Fruit fly (Drosophila melanogaster) whole organism, embryonic: ENCODE data around the gene wapl.

Experiments
- ATbp ChIP-seq: fragments of 200-800 bp; sonication (Bioruptor generic); optimal IDR thresholded peaks from 2 replicates; lab custom pipeline; 2017; ENCODE audit warnings: missing biosample characterization, mild to moderate bottlenecking, missing genetic modification characterization, missing genetic modification reagents
- Ada2b ChIP-seq: fragments of 200-800 bp; sonication (Bioruptor generic); IDR thresholded peaks from 2 replicates; pipeline ENCODE4 v1.3.6; 2022; ENCODE audit warnings: missing biosample characterization, missing genetic modification characterization
- CG10979 ChIP-seq: fragments of 200-800 bp; sonication (Bioruptor generic); optimal IDR thresholded peaks from 2 replicates; lab custom pipeline; 2018; ENCODE audit warnings: missing biosample characterization, mild to moderate bottlenecking, missing genetic modification characterization, moderate library complexity
- CG11696 ChIP-seq: fragments of 200-800 bp; sonication (Bioruptor generic); IDR thresholded peaks from 2 replicates; pipeline ENCODE4 v1.3.6; 2022; ENCODE audit warnings: missing biosample characterization, missing genetic modification characterization
- CG13296 ChIP-seq: fragments of 200-800 bp; sonication (Bioruptor generic); optimal IDR thresholded peaks from 3 replicates; lab custom pipeline; 2018; ENCODE audit warnings: missing biosample characterization, mild to moderate bottlenecking, missing genetic modification characterization
- CG14014 ChIP-seq: fragments of 200-800 bp; sonication (Bioruptor generic); IDR thresholded peaks from 2 replicates; pipeline ENCODE4 v1.3.6; 2022; ENCODE audit warnings: missing biosample characterization, missing genetic modification characterization
- CG14965 ChIP-seq: fragments of 200-800 bp; sonication (Bioruptor generic); optimal IDR thresholded peaks from 2 replicates; lab custom pipeline; 2016; ENCODE audit warnings: missing biosample characterization, missing genetic modification characterization, borderline replicate concordance
- CG15073 ChIP-seq: fragments of 200-800 bp; sonication (Bioruptor generic); optimal IDR thresholded peaks from 2 replicates; lab custom pipeline; 2016; ENCODE audit warnings: missing biosample characterization, missing genetic modification characterization
- CG1647 ChIP-seq: fragments of 200-800 bp; sonication (Bioruptor generic); optimal IDR thresholded peaks from 3 replicates; lab custom pipeline; 2016; ENCODE audit warnings: missing biosample characterization, missing genetic modification characterization
- CG16815 ChIP-seq: fragments of 200-800 bp; sonication (Bioruptor generic); optimal IDR thresholded peaks from 3 replicates; lab custom pipeline; 2017; ENCODE audit warnings: missing biosample characterization, mild to moderate bottlenecking, missing genetic modification characterization
- CG17361 ChIP-seq: fragments of 200-800 bp; sonication (Bioruptor generic); IDR thresholded peaks from 3 replicates; pipeline ENCODE4 v1.3.6; 2022; ENCODE audit warnings: missing biosample characterization, missing genetic modification characterization
- CG2120 ChIP-seq: fragments of 200-800 bp; sonication (Bioruptor generic); optimal IDR thresholded peaks from 3 replicates; lab custom pipeline; 2016; ENCODE audit warnings: missing biosample characterization, missing genetic modification characterization
- CG3065 ChIP-seq: fragments of 200-800 bp; sonication (Bioruptor generic); optimal IDR thresholded peaks from 2 replicates; lab custom pipeline; 2016; ENCODE audit warnings: missing biosample characterization, missing genetic modification characterization
- CG4854 ChIP-seq: fragments of 200-800 bp; sonication (Bioruptor generic); optimal IDR thresholded peaks from 2 replicates; lab custom pipeline; 2016; ENCODE audit warnings: missing biosample characterization, missing genetic modification characterization, inconsistent platforms
- CG5245 ChIP-seq: fragments of 200-800 bp; sonication (Bioruptor generic); optimal IDR thresholded peaks from 3 replicates; lab custom pipeline; 2016; ENCODE audit warnings: missing biosample characterization, missing genetic modification characterization
- CG6654 ChIP-seq: fragments of 200-800 bp; sonication (Bioruptor generic); optimal IDR thresholded peaks from 2 replicates; lab custom pipeline; 2017; ENCODE audit warnings: missing biosample characterization, mild to moderate bottlenecking, missing genetic modification characterization
- CkIIα-i1 ChIP-seq: fragments of 200-800 bp; sonication (Bioruptor generic); IDR thresholded peaks from 2 replicates; pipeline ENCODE4 v1.3.6; 2022; ENCODE audit warnings: missing biosample characterization, missing genetic modification characterization
- Dad ChIP-seq: fragments of 200-800 bp; sonication (Bioruptor generic); optimal IDR thresholded peaks from 3 replicates; lab custom pipeline; 2016; ENCODE audit warnings: missing biosample characterization, missing genetic modification characterization
- Dbx ChIP-seq: fragments of 200-800 bp; sonication (Bioruptor generic); IDR thresholded peaks from 3 replicates; pipeline ENCODE4 v1.3.6; 2022; ENCODE audit warnings: missing biosample characterization, missing genetic modification characterization
- Dip2 ChIP-seq: fragments of 200-800 bp; sonication (Bioruptor generic); IDR thresholded peaks from 2 replicates; pipeline ENCODE4 v1.3.6; 2022; ENCODE audit warnings: missing biosample characterization, missing genetic modification characterization
- Dll ChIP-seq: fragments of 200-800 bp; sonication (Bioruptor generic); IDR thresholded peaks from 4 replicates; pipeline ENCODE4 v1.3.6; 2022; ENCODE audit warnings: missing biosample characterization, missing genetic modification characterization; ENCODE audit not compliant: partially characterized antibody
- Gug ChIP-seq: fragments of 200-800 bp; sonication (Bioruptor generic); IDR thresholded peaks from 4 replicates; pipeline ENCODE4 v1.3.6; 2022; ENCODE audit warnings: missing biosample characterization, missing genetic modification characterization
- Hr78 ChIP-seq, 2 experiments: fragments of 200-800 bp in 1 of 2; fragments of >200 bp in 1 of 2; sonication (Bioruptor generic) in 1 of 2; optimal IDR thresholded peaks; 2 replicates each; lab custom pipeline; 2017 to 2019; ENCODE audit warnings: missing biosample characterization in 2 of 2, missing genetic modification characterization in 2 of 2, mild to moderate bottlenecking in 1 of 2, moderate library complexity in 1 of 2
- Hsf ChIP-seq: fragments of 200-800 bp; sonication (Bioruptor generic); optimal IDR thresholded peaks from 3 replicates; lab custom pipeline; 2016; ENCODE audit warnings: missing biosample characterization, missing genetic modification characterization
- MBD-R2 ChIP-seq: fragments of 200-800 bp; sonication (Bioruptor generic); IDR thresholded peaks from 2 replicates; pipeline ENCODE4 v1.3.6; 2022; ENCODE audit warnings: missing biosample characterization, missing genetic modification characterization
- Med ChIP-seq: fragments of 200-800 bp; sonication (Bioruptor generic); peaks from one replicate; lab custom pipeline; 2016; ENCODE audit warnings: missing biosample characterization, missing genetic modification characterization, mild to moderate bottlenecking, inconsistent platforms, moderate library complexity
- Oli ChIP-seq: fragments of 200-800 bp; sonication (Bioruptor generic); optimal IDR thresholded peaks from 2 replicates; lab custom pipeline; 2018; ENCODE audit warnings: missing biosample characterization, mild to moderate bottlenecking, missing genetic modification characterization, moderate library complexity
- Spps ChIP-seq: fragments of 200-800 bp; sonication (Bioruptor generic); optimal IDR thresholded peaks from 2 replicates; lab custom pipeline; 2018; ENCODE audit warnings: missing biosample characterization, mild to moderate bottlenecking, missing genetic modification characterization
- Taf1 ChIP-seq: fragments of 200-800 bp; sonication (Bioruptor generic); IDR thresholded peaks from 2 replicates; pipeline ENCODE4 v1.3.6; 2022; ENCODE audit warnings: missing biosample characterization, missing genetic modification characterization
- dm ChIP-seq: fragments of 200-800 bp; sonication (Bioruptor generic); optimal IDR thresholded peaks from 3 replicates; lab custom pipeline; 2016; ENCODE audit warnings: missing biosample characterization, missing genetic modification characterization
- ewg ChIP-seq: fragments of 200-800 bp; sonication (Bioruptor generic); optimal IDR thresholded peaks from 3 replicates; lab custom pipeline; 2017; ENCODE audit warnings: mild to moderate bottlenecking, missing biosample characterization, missing genetic modification reagents, missing genetic modification characterization
- ftz-f1 ChIP-seq: fragments of 200-800 bp; sonication (Bioruptor generic); optimal IDR thresholded peaks from 2 replicates; lab custom pipeline; 2016; ENCODE audit warnings: missing biosample characterization, missing genetic modification characterization
- grn ChIP-seq: fragments of 200-800 bp; sonication (Bioruptor generic); optimal IDR thresholded peaks from 3 replicates; lab custom pipeline; 2017; ENCODE audit warnings: missing biosample characterization, missing genetic modification characterization
- kah ChIP-seq: fragments of 200-800 bp; sonication (Bioruptor generic); optimal IDR thresholded peaks from 2 replicates; lab custom pipeline; 2018; ENCODE audit warnings: missing biosample characterization, mild to moderate bottlenecking, missing genetic modification characterization
- kay ChIP-seq: fragments of 200-800 bp; sonication (Bioruptor generic); optimal IDR thresholded peaks from 2 replicates; lab custom pipeline; 2016; ENCODE audit warnings: missing biosample characterization, missing genetic modification characterization
- kni ChIP-seq: fragments of 200-800 bp; sonication (Bioruptor generic); optimal IDR thresholded peaks from 3 replicates; lab custom pipeline; 2017; ENCODE audit warnings: mild to moderate bottlenecking, missing biosample characterization, missing genetic modification reagents, missing genetic modification characterization
- lola ChIP-seq, 3 experiments: fragments of >200 bp in 2 of 3; fragments of 200-800 bp in 1 of 3; sonication (Bioruptor generic) in 1 of 3; optimal IDR thresholded peaks; 2 replicates each; lab custom pipeline; 2017 to 2019; ENCODE audit warnings: missing biosample characterization in 3 of 3, missing genetic modification characterization in 3 of 3, mild to moderate bottlenecking in 1 of 3, moderate library complexity in 1 of 3
- otp ChIP-seq: fragments of 200-800 bp; sonication (Bioruptor generic); IDR thresholded peaks from 3 replicates; pipeline ENCODE4, ENCODE4 v1.3.6; 2022; ENCODE audit warnings: missing biosample characterization, missing genetic modification characterization
- pan ChIP-seq, 4 experiments: fragments of >200 bp in 3 of 4; fragments of 200-800 bp in 1 of 4; sonication (Bioruptor generic) in 1 of 4; optimal IDR thresholded peaks in 3 of 4; IDR thresholded peaks in 1 of 4; 2 replicates each; pipeline versions ENCODE4 v1.3.6 to Lab custom; 2017 to 2022; ENCODE audit warnings: missing biosample characterization in 2 of 4, missing genetic modification characterization in 2 of 4, mixed read lengths in 1 of 4
- psq ChIP-seq: fragments of 200-800 bp; sonication (Bioruptor generic); optimal IDR thresholded peaks from 2 replicates; lab custom pipeline; 2017; ENCODE audit warnings: missing biosample characterization, missing genetic modification characterization
- ro ChIP-seq: fragments of 200-800 bp; sonication (Bioruptor generic); IDR thresholded peaks from 2 replicates; pipeline ENCODE4 v1.3.6; 2022; ENCODE audit warnings: missing biosample characterization, missing genetic modification characterization
- row ChIP-seq: fragments of 200-800 bp; sonication (Bioruptor generic); IDR thresholded peaks from 3 replicates; pipeline ENCODE4 v1.3.6; 2022; ENCODE audit warnings: missing biosample characterization, missing genetic modification characterization
- sima ChIP-seq: fragments of 200-800 bp; sonication (Bioruptor generic); optimal IDR thresholded peaks from 2 replicates; lab custom pipeline; 2016; ENCODE audit warnings: missing biosample characterization, missing genetic modification characterization
- sob ChIP-seq: fragments of 200-800 bp; sonication (Bioruptor generic); IDR thresholded peaks from 2 replicates; pipeline ENCODE4 v1.3.6; 2022; ENCODE audit warnings: missing biosample characterization, missing genetic modification characterization
- ssp ChIP-seq: fragments of 200-800 bp; sonication (Bioruptor generic); IDR thresholded peaks from 2 replicates; pipeline ENCODE4 v1.3.6; 2022; ENCODE audit warnings: missing biosample characterization, missing genetic modification characterization
- sug ChIP-seq: fragments of 200-800 bp; optimal IDR thresholded peaks from 2 replicates; lab custom pipeline; 2019; ENCODE audit warnings: missing biosample characterization, mild to moderate bottlenecking, missing genetic modification characterization, moderate library complexity
- trem ChIP-seq: fragments of 200-800 bp; optimal IDR thresholded peaks from 3 replicates; lab custom pipeline; 2019; ENCODE audit warnings: missing biosample characterization, mild to moderate bottlenecking, missing genetic modification characterization, moderate library complexity

wapl gene

dm6 chrX:2175956-2176469 lies 17.2 kb upstream of the wapl start, which contains the start of gene Cyp4d2:
TSS of gene Cyp4d2 (plus strand) at chrX:2176006.
- TF ChIP-seq sima (GFP tag; lab: Kevin White, UChicago) (no peak), Hr78 (GFP tag; optimal IDR thresholded peaks at IDR 0.05; lab: Kevin White, UChicago) (peak in 1 of 2 experiments; percentile 47)

dm6 chrX:2175265-2175795 lies 16.5 kb upstream of the wapl start, which contains the start of gene Cyp4d14:
TSS of gene Cyp4d14 (minus strand) at chrX:2175315.
- TF ChIP-seq Dbx: 0 out of 3 replicates have a peak, but pooled peaks have one; percentile 7
- TF ChIP-seq sug (tag; lab: Kevin White, UChicago): peak; percentile 91
- peak; percentile 60 for TF ChIP-seq ftz-f1 (GFP tag; lab: Kevin White, UChicago)
- TF ChIP-seq Hr78 (GFP tag; optimal IDR thresholded peaks at IDR 0.05; lab: Kevin White, UChicago): peak in 1 of 2 experiments; percentile 64
- peak; percentile 56 for TF ChIP-seq grn (GFP tag; lab: Kevin White, UChicago)
- TF ChIP-seq Dll: no peak
- TF ChIP-seq Med (GFP tag; lab: Kevin White, UChicago): peak; percentile 48
- TF ChIP-seq Dad (GFP tag; lab: Kevin White, UChicago): no peak
- TF ChIP-seq CG4854 (GFP tag; lab: Kevin White, UChicago): no peak
- no peak for TF ChIP-seq CG1647 (GFP tag; lab: Kevin White, UChicago)
- TF ChIP-seq CG5245 (GFP tag; lab: Kevin White, UChicago): no peak
- no peak for TF ChIP-seq otp (GFP tag; lab: Robert Waterston, UW)

- TF ChIP-seq Taf1 (GFP tag; lab: Robert Waterston, UW) (no peak), ewg (GFP tag; lab: Kevin White, UChicago) (no peak), kay (GFP tag; lab: Kevin White, UChicago) (no peak), dm (GFP tag; lab: Kevin White, UChicago) (no peak), CG10979 (no peak), Hsf (GFP tag; lab: Kevin White, UChicago) (no peak), CG13296 (no peak), Dip2 (GFP tag; lab: Robert Waterston, UW) (no peak), CG2120 (GFP tag; lab: Kevin White, UChicago) (peak; percentile 25), lola (GFP tag; optimal IDR thresholded peaks at IDR 0.05; lab: Kevin White, UChicago) (no peak), MBD-R2 (GFP tag; lab: Robert Waterston, UW) (peak; percentile 55), CG14965 (GFP tag; lab: Kevin White, UChicago) (no peak), CG17361 (GFP tag; lab: Robert Waterston, UW) (no peak), CG6654 (GFP tag; lab: Kevin White, UChicago) (no peak), CG3065 (no peak), Oli (tag; lab: Kevin White, UChicago) (no peak), CG15073 (no peak), Spps (tag; lab: Kevin White, UChicago) (no peak), kah (GFP tag; lab: Kevin White, UChicago) (no peak), sob (no peak), psq (GFP tag; lab: Kevin White, UChicago) (no peak), CG11696 (GFP tag; lab: Robert Waterston, UW) (no peak), ATbp (GFP tag; lab: Kevin White, UChicago) (no peak), kni (GFP tag; lab: Kevin White, UChicago) (no peak), ssp (no peak), pan (optimal IDR thresholded peaks at IDR 0.05; lab: Kevin White, UChicago) (no peak), pan (GFP tag; optimal IDR thresholded peaks at IDR 0.05 in 1 of 2, IDR thresholded peaks at IDR 0.05 in 1 of 2) (no peak), trem (tag; lab: Kevin White, UChicago) (peak; percentile 59), CkIIα-i1 (GFP tag; lab: Robert Waterston, UW) (no peak), CG16815 (GFP tag; lab: Kevin White, UChicago) (no peak), CG14014 (GFP tag; lab: Robert Waterston, UW) (no peak), Gug (GFP tag; lab: Robert Waterston, UW) (no peak), ro (GFP tag; lab: Robert Waterston, UW) (no peak), row (GFP tag; lab: Robert Waterston, UW) (peak; percentile 23; the same call in 1 of the 3 replicates), Ada2b (GFP tag; lab: Robert Waterston, UW) (no peak)
Measured at dm6 chrX:2172420-2172827, 13.6 kb upstream of the wapl start, which contains the start of gene ND-B14.5A. TSS of gene ND-B14.5A (plus strand) at chrX:2172526.
